Fruit fly (Drosophila melanogaster): ENCODE measurements around the gene CG5196.

- no peak for TF ChIP-seq Myc (optimal IDR thresholded peaks at IDR 0.05)
- no peak for TF ChIP-seq Sin3A (optimal IDR thresholded peaks at IDR 0.05)
- TF ChIP-seq h (optimal IDR thresholded peaks at IDR 0.05) = no peak
- TF ChIP-seq ttk (optimal IDR thresholded peaks at IDR 0.05) = no peak
- TF ChIP-seq insv (optimal IDR thresholded peaks at IDR 0.05) = no peak
These were observed 28.4 kb upstream of the CG5196 start, which contains the start of gene GstD8 for dm6 chr3R:12379708-12380107.

All from Kc167 (cell line).